Fruit fly (Drosophila melanogaster) whole organism, wandering third instar larva: Measurements from ENCODE around the gene dre4.

Source experiments
- Abd-B ChIP-seq: fragments of >200 bp; optimal IDR thresholded peaks from 2 replicates; lab custom pipeline; 2017; ENCODE audit warnings: missing biosample characterization, missing genetic modification characterization
- HLH106 ChIP-seq: fragments of 200-800 bp; optimal IDR thresholded peaks from 3 replicates; lab custom pipeline; 2019; ENCODE audit warnings: missing biosample characterization, mild to moderate bottlenecking, missing genetic modification characterization, moderate library complexity
- N ChIP-seq: fragments of >200 bp; optimal IDR thresholded peaks from 2 replicates; lab custom pipeline; 2018; ENCODE audit warnings: missing biosample characterization, missing external identifiers, missing genetic modification characterization
- OdsH ChIP-seq: fragments of 200-800 bp; sonication (Bioruptor generic); optimal IDR thresholded peaks from 2 replicates; lab custom pipeline; 2016; ENCODE audit warnings: missing biosample characterization, mild to moderate bottlenecking, missing genetic modification characterization
- br ChIP-seq: fragments of 200-800 bp; sonication (Bioruptor generic); optimal IDR thresholded peaks from 2 replicates; lab custom pipeline; 2016; ENCODE audit warnings: missing biosample characterization, missing genetic modification characterization
- brk ChIP-seq: fragments of 200-800 bp; sonication (Bioruptor generic); optimal IDR thresholded peaks from 2 replicates; lab custom pipeline; 2016; ENCODE audit warnings: missing biosample characterization, mild to moderate bottlenecking, missing genetic modification characterization
- jim ChIP-seq: fragments of 175-275, 200-325 bp; sonication (Bioruptor generic); optimal IDR thresholded peaks from 2 replicates; lab custom pipeline; 2016; ENCODE audit warnings: missing biosample characterization, mild to moderate bottlenecking, missing genetic modification characterization
- sage ChIP-seq: fragments of 200-800 bp; sonication (Bioruptor generic); optimal IDR thresholded peaks from 2 replicates; lab custom pipeline; 2016; ENCODE audit warnings: missing biosample characterization, mild to moderate bottlenecking, missing genetic modification characterization
- usp ChIP-seq: fragments of >200 bp; optimal IDR thresholded peaks from 2 replicates; lab custom pipeline; 2017; ENCODE audit warnings: missing biosample characterization, missing genetic modification characterization

- TF ChIP-seq Abd-B (GFP tag; lab: Kevin White, UChicago) (no peak), sage (no peak), OdsH (GFP tag; lab: Kevin White, UChicago) (no peak), br (GFP tag; lab: Kevin White, UChicago) (no peak), HLH106 (tag; lab: Kevin White, UChicago) (no peak), brk (GFP tag; lab: Kevin White, UChicago) (no peak), jim (GFP tag; lab: Kevin White, UChicago) (no peak), N (GFP tag; lab: Kevin White, UChicago) (no peak), usp (GFP tag; lab: Kevin White, UChicago) (no peak)
Observed at dm6 chr3L:1860749-1861148, 15.4 kb downstream of the dre4 start.
